Fruit fly (Drosophila melanogaster): Measurements from ENCODE around the gene Gnpnat.

DNA sequence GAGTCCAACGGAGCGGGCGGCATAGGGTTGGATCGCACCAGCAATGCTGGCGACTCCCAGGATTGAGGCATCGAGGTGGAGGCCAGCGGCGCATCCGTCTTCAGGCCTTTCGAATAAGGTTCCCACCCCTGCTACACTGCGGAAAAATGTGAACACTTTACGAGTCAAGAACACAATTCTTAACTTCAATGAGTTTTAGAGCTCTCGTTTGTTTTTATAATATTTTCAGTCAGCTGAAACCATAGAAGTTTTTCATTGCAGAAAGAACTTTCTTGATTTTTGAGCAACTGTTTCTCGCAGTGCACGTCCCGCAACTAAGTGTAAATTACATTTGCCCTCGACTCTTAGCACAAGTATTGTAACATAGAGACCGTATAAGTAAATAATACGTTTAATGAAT is 41.7 kb upstream of the Gnpnat start:
- no peak for TF ChIP-seq fru (GFP tag; optimal IDR thresholded peaks at IDR 0.05)
- TF ChIP-seq GATAd (GFP tag; optimal IDR thresholded peaks at IDR 0.05): no peak
- TF ChIP-seq Myc (optimal IDR thresholded peaks at IDR 0.05): no peak
- TF ChIP-seq lola (GFP tag; optimal IDR thresholded peaks at IDR 0.05): no peak
- no peak for TF ChIP-seq pan (optimal IDR thresholded peaks at IDR 0.05)
- TF ChIP-seq CG9705 (GFP tag; optimal IDR thresholded peaks at IDR 0.05): no peak
- TF ChIP-seq CrebA (GFP tag; optimal IDR thresholded peaks at IDR 0.05; ENCODE audit: borderline replicate concordance): no peak
- no peak for TF ChIP-seq dl (GFP tag; optimal IDR thresholded peaks at IDR 0.05; ENCODE audit: insufficient read depth in 1 of 2, partially characterized antibody in 2 of 2)
- no peak for TF ChIP-seq Mio (GFP tag; optimal IDR thresholded peaks at IDR 0.05)
- no peak for TF ChIP-seq Rel (GFP tag; optimal IDR thresholded peaks at IDR 0.05)
- TF ChIP-seq Rel (tag; optimal IDR thresholded peaks at IDR 0.05): no peak
- TF ChIP-seq Dfd (GFP tag; optimal IDR thresholded peaks at IDR 0.05): no peak
- no peak for TF ChIP-seq br (GFP tag; optimal IDR thresholded peaks at IDR 0.05)
- TF ChIP-seq CG32264 (GFP tag; optimal IDR thresholded peaks at IDR 0.05): no peak
